Fruit fly (Drosophila melanogaster) whole organism, prepupa: ENCODE measurements around the gene FarO.
A peak's percentile ranks its signal among the peaks of the same experiment; 100 is the strongest.

ENCODE experiments used
- Blimp-1 ChIP-seq: fragments of 200-800 bp; sonication (Bioruptor generic); optimal IDR thresholded peaks from 3 replicates; lab custom pipeline; 2017; ENCODE audit warnings: missing biosample characterization, missing genetic modification characterization, mild to moderate bottlenecking, moderate library complexity, missing genetic modification reagents
- CG10631 ChIP-seq: fragments of 200-800 bp; sonication (Bioruptor generic); optimal IDR thresholded peaks from 2 replicates; lab custom pipeline; 2016; ENCODE audit warnings: missing biosample characterization, missing genetic modification characterization
- CG10669 ChIP-seq: fragments of 200-800 bp; sonication (Bioruptor generic); optimal IDR thresholded peaks from 3 replicates; lab custom pipeline; 2018; ENCODE audit warnings: missing biosample characterization, mild to moderate bottlenecking, missing genetic modification characterization, moderate library complexity
- CG11294 ChIP-seq: fragments of 200-800 bp; sonication (Bioruptor generic); IDR thresholded peaks from 2 replicates; pipeline ENCODE4 v1.3.6; 2022; ENCODE audit warnings: missing biosample characterization, missing genetic modification characterization
- CG11762 ChIP-seq: fragments of 200-800 bp; sonication (Bioruptor generic); optimal IDR thresholded peaks from 3 replicates; lab custom pipeline; 2016; ENCODE audit warnings: missing biosample characterization, missing genetic modification characterization; ENCODE audit not compliant: insufficient read depth
- CG15336 ChIP-seq: fragments of 200-800 bp; sonication (Bioruptor generic); IDR thresholded peaks from 2 replicates; pipeline ENCODE4 v1.3.6; 2022; ENCODE audit warnings: missing biosample characterization, missing genetic modification characterization
- CG1621 ChIP-seq: fragments of 200-800 bp; sonication (Bioruptor generic); optimal IDR thresholded peaks from 3 replicates; lab custom pipeline; 2018; ENCODE audit warnings: missing biosample characterization, mild to moderate bottlenecking, missing genetic modification characterization
- CG16779 ChIP-seq: fragments of 200-800 bp; sonication (Bioruptor generic); optimal IDR thresholded peaks from 3 replicates; lab custom pipeline; 2017; ENCODE audit warnings: missing biosample characterization, mild to moderate bottlenecking, missing genetic modification characterization
- CG3032 ChIP-seq: fragments of 200-800 bp; optimal IDR thresholded peaks from 2 replicates; lab custom pipeline; 2019; ENCODE audit warnings: missing biosample characterization, mild to moderate bottlenecking, missing genetic modification characterization, moderate library complexity
- CG31627 ChIP-seq: fragments of 200-800 bp; sonication (Bioruptor generic); optimal IDR thresholded peaks from 3 replicates; lab custom pipeline; 2016; ENCODE audit warnings: missing biosample characterization, missing genetic modification characterization
- CG32006 ChIP-seq: fragments of 200-800 bp; sonication (Bioruptor generic); optimal IDR thresholded peaks from 3 replicates; lab custom pipeline; 2017; ENCODE audit warnings: missing biosample characterization, mild to moderate bottlenecking, missing genetic modification characterization
- CG4318 ChIP-seq: fragments of 200-800 bp; sonication (Bioruptor generic); optimal IDR thresholded peaks from 3 replicates; lab custom pipeline; 2017; ENCODE audit warnings: missing biosample characterization, mild to moderate bottlenecking, missing genetic modification characterization
- CG6163 ChIP-seq: fragments of 200-800 bp; sonication (Bioruptor generic); IDR thresholded peaks from 3 replicates; pipeline ENCODE4 v1.3.6; 2022; ENCODE audit warnings: missing biosample characterization, missing genetic modification characterization
- CG6792 ChIP-seq: fragments of 200-800 bp; sonication (Bioruptor generic); optimal IDR thresholded peaks from 3 replicates; lab custom pipeline; 2016; ENCODE audit warnings: missing biosample characterization, missing genetic modification characterization
- CG6808 ChIP-seq: fragments of 200-800 bp; sonication (Bioruptor generic); optimal IDR thresholded peaks from 3 replicates; lab custom pipeline; 2017; ENCODE audit warnings: missing biosample characterization, missing genetic modification characterization, mild to moderate bottlenecking, moderate library complexity, missing genetic modification reagents
- CG6854 ChIP-seq: fragments of 200-800 bp; sonication (Bioruptor generic); optimal IDR thresholded peaks from 2 replicates; lab custom pipeline; 2017; ENCODE audit warnings: missing biosample characterization, mild to moderate bottlenecking, missing genetic modification characterization
- CG8119 ChIP-seq: fragments of 200-800 bp; sonication (Bioruptor generic); IDR thresholded peaks from 3 replicates; pipeline ENCODE4 v1.3.6; 2022; ENCODE audit warnings: missing biosample characterization, missing genetic modification characterization
- CG8632 ChIP-seq: fragments of 200-800 bp; sonication (Bioruptor generic); optimal IDR thresholded peaks from 3 replicates; lab custom pipeline; 2016; ENCODE audit warnings: missing biosample characterization, missing genetic modification characterization
- CG9139 ChIP-seq: fragments of 200-800 bp; sonication (Bioruptor generic); optimal IDR thresholded peaks from 3 replicates; lab custom pipeline; 2017; ENCODE audit warnings: missing biosample characterization, mild to moderate bottlenecking, missing genetic modification characterization
- Eip75B ChIP-seq: fragments of 200-800 bp; sonication (Bioruptor generic); optimal IDR thresholded peaks from 3 replicates; lab custom pipeline; 2016; ENCODE audit warnings: missing biosample characterization, missing genetic modification characterization
- Eip78C ChIP-seq: fragments of 200-800 bp; sonication (Bioruptor generic); peaks from one replicate; lab custom pipeline; 2016; ENCODE audit warnings: missing biosample characterization, missing genetic modification characterization
- Ets21C ChIP-seq: fragments of 200-800 bp; sonication (Bioruptor generic); optimal IDR thresholded peaks from 3 replicates; lab custom pipeline; 2016; ENCODE audit warnings: missing biosample characterization, missing genetic modification characterization
- Ets96B ChIP-seq: fragments of 200-800 bp; optimal IDR thresholded peaks from 2 replicates; lab custom pipeline; 2019; ENCODE audit warnings: missing biosample characterization, mild to moderate bottlenecking, missing genetic modification characterization, moderate library complexity
- Hr38 ChIP-seq: sonication (Bioruptor generic); optimal IDR thresholded peaks from 2 replicates; lab custom pipeline; 2016; ENCODE audit warnings: missing biosample characterization, missing genetic modification characterization
- Hr39 ChIP-seq: fragments of 200-800 bp; sonication (Bioruptor generic); optimal IDR thresholded peaks from 2 replicates; lab custom pipeline; 2016; ENCODE audit warnings: missing biosample characterization, missing genetic modification characterization
- Met ChIP-seq: fragments of 200-800 bp; sonication (Bioruptor generic); optimal IDR thresholded peaks from 3 replicates; lab custom pipeline; 2016; ENCODE audit warnings: missing biosample characterization, missing genetic modification characterization
- OdsH ChIP-seq: fragments of 200-800 bp; sonication (Bioruptor generic); optimal IDR thresholded peaks from 3 replicates; lab custom pipeline; 2016; ENCODE audit warnings: missing biosample characterization, missing genetic modification characterization
- Smox ChIP-seq: fragments of 200-800 bp; sonication (Bioruptor generic); optimal IDR thresholded peaks from 3 replicates; lab custom pipeline; 2016; ENCODE audit warnings: missing biosample characterization, missing genetic modification characterization
- Sox14 ChIP-seq: fragments of 200-800 bp; sonication (Bioruptor generic); optimal IDR thresholded peaks from 3 replicates; lab custom pipeline; 2016; ENCODE audit warnings: missing biosample characterization, missing genetic modification characterization
- achi ChIP-seq: fragments of 200-800 bp; sonication (Bioruptor generic); optimal IDR thresholded peaks from 3 replicates; lab custom pipeline; 2016; ENCODE audit warnings: missing biosample characterization, missing genetic modification characterization
- acj6 ChIP-seq: fragments of 200-800 bp; sonication (Bioruptor generic); optimal IDR thresholded peaks from 3 replicates; lab custom pipeline; 2016; ENCODE audit warnings: missing biosample characterization, missing genetic modification characterization
- cyc ChIP-seq: fragments of 200-800 bp; sonication (Bioruptor generic); optimal IDR thresholded peaks from 3 replicates; lab custom pipeline; 2016; ENCODE audit warnings: missing biosample characterization, missing genetic modification characterization
- dac ChIP-seq: fragments of 200-800 bp; sonication (Bioruptor generic); optimal IDR thresholded peaks from 2 replicates; lab custom pipeline; 2017; ENCODE audit warnings: missing biosample characterization, mild to moderate bottlenecking, missing genetic modification characterization
- eg ChIP-seq: fragments of 200-800 bp; sonication (Bioruptor generic); IDR thresholded peaks from 3 replicates; pipeline ENCODE4 v1.3.6; 2022; ENCODE audit warnings: missing biosample characterization, missing genetic modification characterization
- esn ChIP-seq: fragments of 200-800 bp; sonication (Bioruptor generic); optimal IDR thresholded peaks from 2 replicates; lab custom pipeline; 2016; ENCODE audit warnings: missing biosample characterization, mild to moderate bottlenecking, missing genetic modification characterization, moderate library complexity
- fd59A ChIP-seq: fragments of 200-800 bp; sonication (Bioruptor generic); optimal IDR thresholded peaks from 2 replicates; lab custom pipeline; 2017; ENCODE audit warnings: missing biosample characterization, mild to moderate bottlenecking, missing genetic modification characterization, missing genetic modification reagents
- fd85E ChIP-seq: fragments of 200-800 bp; sonication (Bioruptor generic); optimal IDR thresholded peaks from 3 replicates; lab custom pipeline; 2016; ENCODE audit warnings: missing biosample characterization, missing genetic modification characterization
- fkh ChIP-seq: fragments of 200-800 bp; sonication (Bioruptor generic); optimal IDR thresholded peaks from 3 replicates; lab custom pipeline; 2017; ENCODE audit warnings: missing biosample characterization, mild to moderate bottlenecking, missing genetic modification characterization, moderate library complexity
- lz ChIP-seq: fragments of 200-800 bp; sonication (Bioruptor generic); optimal IDR thresholded peaks from 3 replicates; lab custom pipeline; 2016; ENCODE audit warnings: missing biosample characterization, missing genetic modification characterization
- net ChIP-seq: fragments of 200-800 bp; sonication (Bioruptor generic); optimal IDR thresholded peaks from 3 replicates; lab custom pipeline; 2016; ENCODE audit warnings: missing biosample characterization, missing genetic modification characterization
- pdm3 ChIP-seq: fragments of 200-800 bp; sonication (Bioruptor generic); optimal IDR thresholded peaks from 3 replicates; lab custom pipeline; 2016; ENCODE audit warnings: missing biosample characterization, missing genetic modification characterization
- salr ChIP-seq, 2 experiments: fragments of 200-800 bp; sonication (Bioruptor generic); optimal IDR thresholded peaks; 3 replicates each; lab custom pipeline; 2016 to 2018; ENCODE audit warnings: missing biosample characterization in 2 of 2, missing genetic modification characterization in 2 of 2, mild to moderate bottlenecking in 1 of 2
- spab ChIP-seq: fragments of 200-800 bp; sonication (Bioruptor generic); optimal IDR thresholded peaks from 2 replicates; lab custom pipeline; 2017; ENCODE audit warnings: missing biosample characterization, mild to moderate bottlenecking, missing genetic modification characterization, missing genetic modification reagents
- svp ChIP-seq: fragments of 200-800 bp; sonication (Bioruptor generic); peaks from one replicate; lab custom pipeline; 2016; ENCODE audit warnings: missing biosample characterization, missing genetic modification characterization
- topi ChIP-seq: fragments of 200-800 bp; sonication (Bioruptor generic); optimal IDR thresholded peaks from 3 replicates; lab custom pipeline; 2016; ENCODE audit warnings: missing biosample characterization, missing genetic modification characterization

FarO gene

dm6 chrX:2241842-2242241 lies 38.2 kb upstream of the FarO start, which contains the start of gene kz:
kz (minus strand) TSS chrX:2242035.
- TF ChIP-seq CG6792 (no peak), CG11762 (GFP tag; lab: Kevin White, UChicago) (no peak), CG9139 (GFP tag; lab: Kevin White, UChicago) (no peak), svp (no peak), CG10631 (GFP tag; lab: Kevin White, UChicago) (no peak), Smox (GFP tag; lab: Kevin White, UChicago) (no peak), CG1621 (tag; lab: Kevin White, UChicago) (no peak), achi (no peak), spab (no peak), CG10669 (no peak), Ets21C (GFP tag; lab: Kevin White, UChicago) (no peak), Eip75B (no peak), CG11294 (GFP tag; lab: Robert Waterston, UW) (no peak), pdm3 (GFP tag; lab: Kevin White, UChicago) (no peak), Hr38 (GFP tag; lab: Kevin White, UChicago) (no peak), net (GFP tag; lab: Kevin White, UChicago) (no peak), dac (GFP tag; lab: Kevin White, UChicago) (no peak)
- TF ChIP-seq, all 60 proteins: peak for 0

DNA sequence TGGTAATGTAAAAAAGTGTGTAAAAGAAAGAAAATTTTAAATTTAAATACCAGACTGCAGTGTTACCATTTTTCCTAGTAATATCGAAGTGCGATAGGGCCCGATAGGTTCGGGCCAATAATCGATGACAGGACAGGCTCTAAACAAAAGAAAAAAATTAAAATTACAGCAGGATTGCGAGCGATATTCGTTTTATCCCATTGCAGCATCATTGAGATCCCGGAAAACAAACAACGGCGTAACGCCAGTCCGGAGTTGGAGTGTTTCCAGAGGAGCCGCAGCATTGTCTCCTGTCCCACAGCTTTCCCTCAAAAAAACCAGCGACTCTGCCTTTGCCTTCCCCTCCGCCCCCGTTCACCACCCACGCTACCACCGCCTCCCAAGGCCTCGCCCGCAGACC lies 21.5 kb upstream of the FarO start, which contains the start of gene pcx:
TSS of gene pcx (plus strand) at position 159 of the 400 bp plus-strand sequence.
- 0 out of 2 replicates have a peak, but pooled peaks have one; percentile 17 for TF ChIP-seq CG15336 (GFP tag; lab: Robert Waterston, UW)
- no peak for TF ChIP-seq topi

dm6 chrX:2223454-2223853 lies 19.8 kb upstream of the FarO start, which contains the start of gene CG14052:
CG14052 (plus strand) TSS chrX:2223754.
- TF ChIP-seq Ets96B (tag; lab: Kevin White, UChicago) (no peak), CG11762 (GFP tag; lab: Kevin White, UChicago) (no peak), fkh (GFP tag; lab: Kevin White, UChicago) (no peak), CG10631 (GFP tag; lab: Kevin White, UChicago) (no peak), lz (GFP tag; lab: Kevin White, UChicago) (no peak), eg (GFP tag; lab: Robert Waterston, UW) (no peak), CG32006 (GFP tag; lab: Kevin White, UChicago) (no peak), cyc (GFP tag; lab: Kevin White, UChicago) (no peak), esn (GFP tag; lab: Kevin White, UChicago) (no peak), CG10669 (no peak), CG31627 (no peak), svp (no peak), fd59A (no peak)

DNA sequence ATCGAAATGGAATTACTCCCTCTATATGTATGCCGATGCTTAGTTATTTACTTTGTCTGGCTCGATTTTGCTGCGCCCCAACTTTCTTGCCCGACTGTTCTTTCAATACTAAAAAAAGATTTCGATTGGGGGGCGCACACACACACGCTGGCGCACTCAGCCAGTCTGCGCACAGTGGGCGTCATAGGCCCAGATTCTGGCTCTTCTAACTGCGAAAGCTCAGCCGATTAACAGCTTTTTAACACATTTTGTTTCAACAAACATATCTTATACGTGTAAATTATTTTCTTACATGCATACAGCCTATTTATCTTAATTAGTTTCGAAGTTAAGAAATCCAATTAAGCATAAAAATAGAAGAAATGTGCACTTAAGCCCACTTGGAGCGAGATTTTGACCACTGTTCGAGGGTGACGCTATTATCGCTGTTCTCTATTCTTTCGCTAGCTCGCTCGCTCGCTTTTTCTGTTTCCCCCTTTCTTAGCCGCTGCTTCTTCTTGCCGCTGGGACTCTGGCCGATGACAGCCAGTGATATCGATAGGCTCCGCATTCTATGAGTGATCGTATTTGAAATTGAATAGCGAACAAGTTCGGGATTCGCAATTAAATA lies 18.6 kb upstream of the FarO start, which contains the start of gene Vinc:
TSS of gene Vinc (minus strand) at position 387 of the 610 bp plus-strand sequence.
- TF ChIP-seq CG8119 (GFP tag; lab: Robert Waterston, UW) (peak; percentile 84), fd59A (peak; percentile 69), svp (peak; percentile 96), CG4318 (GFP tag; lab: Kevin White, UChicago) (no peak), CG16779 (tag; lab: Kevin White, UChicago) (peak; percentile 91), CG3032 (tag; lab: Kevin White, UChicago) (peak; percentile 92), CG6792 (peak; percentile 81), Eip75B (peak; percentile 94), salr (GFP tag; optimal IDR thresholded peaks at IDR 0.05; lab: Kevin White, UChicago) (peak in 1 of 2 experiments; percentile 37), CG32006 (GFP tag; lab: Kevin White, UChicago) (peak; percentile 78), OdsH (GFP tag; lab: Kevin White, UChicago) (no peak), fd85E (GFP tag; lab: Kevin White, UChicago) (no peak), spab (peak; percentile 87), CG6808 (GFP tag; lab: Kevin White, UChicago) (peak; percentile 93), Ets96B (tag; lab: Kevin White, UChicago) (peak; percentile 90), Sox14 (GFP tag; lab: Kevin White, UChicago) (peak; percentile 82), Eip78C (GFP tag; lab: Kevin White, UChicago) (peak; percentile 97), Met (GFP tag; lab: Kevin White, UChicago) (peak; percentile 92), CG6854 (peak; percentile 80), CG6163 (GFP tag; lab: Robert Waterston, UW) (peak; percentile 84), CG8632 (peak; percentile 84), CG1621 (tag; lab: Kevin White, UChicago) (peak; percentile 73), acj6 (GFP tag; lab: Kevin White, UChicago) (no peak), Blimp-1 (GFP tag; lab: Kevin White, UChicago) (peak; percentile 71), Hr39 (GFP tag; lab: Kevin White, UChicago) (peak; percentile 79)
